Fruit fly (Drosophila melanogaster) whole organism, embryonic: ENCODE results near the gene CG43292.

ENCODE experiments used
- Asciz ChIP-seq: fragments of 200-800 bp; sonication (Bioruptor generic); optimal IDR thresholded peaks from 2 replicates; lab custom pipeline; 2017; ENCODE audit warnings: missing biosample characterization, mild to moderate bottlenecking, missing genetic modification characterization, missing genetic modification reagents
- CG10959 ChIP-seq: fragments of 200-800 bp; sonication (Bioruptor generic); IDR thresholded peaks from 2 replicates; pipeline ENCODE4 v1.3.6; 2022; ENCODE audit warnings: missing biosample characterization, missing genetic modification characterization
- CG12391 ChIP-seq: fragments of 200-800 bp; sonication (Bioruptor generic); optimal IDR thresholded peaks from 3 replicates; lab custom pipeline; 2018; ENCODE audit warnings: missing biosample characterization, mild to moderate bottlenecking, missing genetic modification characterization, moderate library complexity
- CG13624 ChIP-seq: fragments of 200-800 bp; sonication (Bioruptor generic); optimal IDR thresholded peaks from 2 replicates; lab custom pipeline; 2016; ENCODE audit warnings: missing biosample characterization, missing genetic modification characterization
- CG14860 ChIP-seq: fragments of 200-800 bp; sonication (Bioruptor generic); IDR thresholded peaks from 3 replicates; pipeline ENCODE4 v1.3.6; 2022; ENCODE audit warnings: missing biosample characterization, missing genetic modification characterization; ENCODE audit not compliant: partially characterized antibody
- CG1647 ChIP-seq: fragments of 200-800 bp; sonication (Bioruptor generic); optimal IDR thresholded peaks from 3 replicates; lab custom pipeline; 2016; ENCODE audit warnings: missing biosample characterization, missing genetic modification characterization
- CG18619 ChIP-seq: fragments of 200-800 bp; sonication (Bioruptor generic); optimal IDR thresholded peaks from 3 replicates; lab custom pipeline; 2017; ENCODE audit warnings: missing biosample characterization, mild to moderate bottlenecking, missing genetic modification characterization
- CG30403 ChIP-seq: fragments of 200-800 bp; sonication (Bioruptor generic); optimal IDR thresholded peaks from 3 replicates; lab custom pipeline; 2016; ENCODE audit warnings: missing biosample characterization, missing genetic modification characterization
- CG33557 ChIP-seq: fragments of 200-800 bp; sonication (Bioruptor generic); optimal IDR thresholded peaks from 2 replicates; lab custom pipeline; 2019; ENCODE audit warnings: missing biosample characterization, mild to moderate bottlenecking, missing genetic modification characterization, moderate library complexity
- CG3847 ChIP-seq: fragments of 200-800 bp; sonication (Bioruptor generic); IDR thresholded peaks from 2 replicates; pipeline ENCODE4 v1.3.6; 2022; ENCODE audit warnings: missing biosample characterization, missing genetic modification characterization
- CG4282 ChIP-seq: fragments of 200-800 bp; sonication (Bioruptor generic); optimal IDR thresholded peaks from 2 replicates; lab custom pipeline; 2016; ENCODE audit warnings: missing biosample characterization, missing genetic modification characterization
- CG4328 ChIP-seq: fragments of 200-800 bp; sonication (Bioruptor generic); optimal IDR thresholded peaks from 3 replicates; lab custom pipeline; 2017; ENCODE audit warnings: missing biosample characterization, missing genetic modification reagents, missing genetic modification characterization
- CG4424 ChIP-seq: fragments of 200-800 bp; sonication (Bioruptor generic); optimal IDR thresholded peaks from 3 replicates; lab custom pipeline; 2016; ENCODE audit warnings: missing biosample characterization, missing genetic modification characterization
- CG4617 ChIP-seq: fragments of 200-800 bp; sonication (Bioruptor generic); optimal IDR thresholded peaks from 3 replicates; lab custom pipeline; 2016; ENCODE audit warnings: missing biosample characterization, missing genetic modification characterization, borderline replicate concordance
- CG6654 ChIP-seq: fragments of 200-800 bp; sonication (Bioruptor generic); optimal IDR thresholded peaks from 2 replicates; lab custom pipeline; 2017; ENCODE audit warnings: missing biosample characterization, mild to moderate bottlenecking, missing genetic modification characterization
- CG7963 ChIP-seq: fragments of 200-800 bp; sonication (Bioruptor generic); IDR thresholded peaks from 3 replicates; pipeline ENCODE4 v1.3.6; 2022; ENCODE audit warnings: missing biosample characterization, missing genetic modification characterization; ENCODE audit not compliant: partially characterized antibody
- CG7987 ChIP-seq: fragments of 200-800 bp; sonication (Bioruptor generic); optimal IDR thresholded peaks from 2 replicates; lab custom pipeline; 2018; ENCODE audit warnings: missing biosample characterization, mild to moderate bottlenecking, missing genetic modification characterization, moderate library complexity
- CG8281 ChIP-seq: fragments of 200-800 bp; sonication (Bioruptor generic); optimal IDR thresholded peaks from 2 replicates; lab custom pipeline; 2018; ENCODE audit warnings: missing biosample characterization, mild to moderate bottlenecking, missing genetic modification characterization, moderate library complexity
- CG9932 ChIP-seq: fragments of 200-800 bp; sonication (Bioruptor generic); IDR thresholded peaks from 2 replicates; pipeline ENCODE4 v1.3.6; 2022; ENCODE audit warnings: missing biosample characterization, missing genetic modification characterization
- E2f2 ChIP-seq: fragments of 200-800 bp; sonication (Bioruptor generic); IDR thresholded peaks from 2 replicates; pipeline ENCODE4 v1.3.6; 2022; ENCODE audit warnings: missing biosample characterization, missing genetic modification characterization
- Ets65A ChIP-seq: fragments of 200-800 bp; sonication (Bioruptor generic); peaks from one replicate; lab custom pipeline; 2016; ENCODE audit warnings: missing biosample characterization, missing genetic modification characterization
- HLH4C ChIP-seq: fragments of 200-800 bp; sonication (Bioruptor generic); IDR thresholded peaks from 3 replicates; pipeline ENCODE4 v1.3.6; 2022; ENCODE audit warnings: missing biosample characterization, missing genetic modification characterization; ENCODE audit not compliant: partially characterized antibody
- HmgD ChIP-seq: fragments of 200-800 bp; sonication (Bioruptor generic); optimal IDR thresholded peaks from 3 replicates; lab custom pipeline; 2016; ENCODE audit warnings: missing biosample characterization, missing genetic modification characterization
- Poxn ChIP-seq: fragments of 200-800 bp; sonication (Bioruptor generic); IDR thresholded peaks from 2 replicates; pipeline ENCODE4 v1.3.6; 2022; ENCODE audit warnings: missing biosample characterization, missing genetic modification characterization
- Scr ChIP-seq: fragments of 200-800 bp; sonication (Bioruptor generic); IDR thresholded peaks from 2 replicates; pipeline ENCODE4 v1.3.6; 2022; ENCODE audit warnings: missing biosample characterization, missing genetic modification characterization; ENCODE audit not compliant: partially characterized antibody
- Vsx1 ChIP-seq: fragments of 200-800 bp; sonication (Bioruptor generic); optimal IDR thresholded peaks from 2 replicates; lab custom pipeline; 2017; ENCODE audit warnings: missing biosample characterization, mild to moderate bottlenecking, missing genetic modification characterization, missing genetic modification reagents
- YL-1 ChIP-seq: fragments of 200-800 bp; sonication (Bioruptor generic); optimal IDR thresholded peaks from 3 replicates; lab custom pipeline; 2017; ENCODE audit warnings: missing biosample characterization, mild to moderate bottlenecking, missing genetic modification characterization
- aop ChIP-seq: fragments of 200-800 bp; sonication (Bioruptor generic); IDR thresholded peaks from 2 replicates; pipeline ENCODE4 v1.3.6; 2022; ENCODE audit warnings: missing biosample characterization, missing genetic modification characterization
- br ChIP-seq: fragments of >200 bp; optimal IDR thresholded peaks from 2 replicates; lab custom pipeline; 2017
- chinmo ChIP-seq: fragments of 200-800 bp; sonication (Bioruptor generic); IDR thresholded peaks from 4 replicates; pipeline ENCODE4 v1.3.6; 2022; ENCODE audit warnings: missing biosample characterization, missing genetic modification characterization; ENCODE audit not compliant: partially characterized antibody
- croc ChIP-seq: fragments of 200-800 bp; sonication (Bioruptor generic); conservative IDR thresholded peaks from 3 replicates; pipeline ENCODE4 v1.3.6; 2022; ENCODE audit warnings: missing biosample characterization, missing genetic modification characterization
- dan ChIP-seq: fragments of 200-800 bp; sonication (Bioruptor generic); IDR thresholded peaks from 2 replicates; pipeline ENCODE4 v1.3.6; 2022; ENCODE audit warnings: missing biosample characterization, missing genetic modification characterization
- disco-r ChIP-seq: fragments of 200-800 bp; sonication (Bioruptor generic); optimal IDR thresholded peaks from 2 replicates; lab custom pipeline; 2016; ENCODE audit warnings: missing biosample characterization, missing genetic modification characterization
- dpn ChIP-seq, 2 experiments: fragments of 200-800 bp; sonication (Bioruptor generic); optimal IDR thresholded peaks; 3 replicates each; lab custom pipeline; 2016; ENCODE audit warnings: missing biosample characterization in 2 of 2, missing genetic modification characterization in 2 of 2
- eve ChIP-seq, 2 experiments: fragments of >200 bp; optimal IDR thresholded peaks; 2 replicates each; lab custom pipeline; 2017; ENCODE audit warnings: missing biosample characterization in 2 of 2, missing genetic modification characterization in 2 of 2
- ewg ChIP-seq: fragments of 200-800 bp; sonication (Bioruptor generic); optimal IDR thresholded peaks from 3 replicates; lab custom pipeline; 2017; ENCODE audit warnings: mild to moderate bottlenecking, missing biosample characterization, missing genetic modification reagents, missing genetic modification characterization
- gcm ChIP-seq: fragments of 200-800 bp; sonication (Bioruptor generic); optimal IDR thresholded peaks from 2 replicates; lab custom pipeline; 2019; ENCODE audit warnings: missing biosample characterization, mild to moderate bottlenecking, missing genetic modification characterization, moderate library complexity
- ken ChIP-seq: fragments of 200-800 bp; sonication (Bioruptor generic); IDR thresholded peaks from 3 replicates; pipeline ENCODE4 v1.3.6; 2022; ENCODE audit warnings: missing biosample characterization, missing genetic modification characterization
- onecut ChIP-seq: fragments of 200-800 bp; sonication (Bioruptor generic); IDR thresholded peaks from 2 replicates; pipeline ENCODE4 v1.3.6; 2022; ENCODE audit warnings: missing biosample characterization, missing genetic modification characterization
- phol ChIP-seq: fragments of 200-800 bp; sonication (Bioruptor generic); optimal IDR thresholded peaks from 3 replicates; lab custom pipeline; 2018; ENCODE audit warnings: missing biosample characterization, mild to moderate bottlenecking, missing genetic modification characterization, moderate library complexity
- pita ChIP-seq: fragments of 200-800 bp; sonication (Bioruptor generic); optimal IDR thresholded peaks from 2 replicates; lab custom pipeline; 2017; ENCODE audit warnings: missing biosample characterization, mild to moderate bottlenecking, missing genetic modification characterization
- sc ChIP-seq, 3 experiments: fragments of >200 bp in 2 of 3; fragments of 200-800 bp in 1 of 3; sonication (Bioruptor generic) in 1 of 3; optimal IDR thresholded peaks; 2 replicates in 2 of 3; 3 replicates in 1 of 3; lab custom pipeline; 2017; ENCODE audit warnings: mild to moderate bottlenecking in 1 of 3, missing biosample characterization in 1 of 3, missing genetic modification characterization in 1 of 3, missing genetic modification reagents in 1 of 3
- tgo ChIP-seq: fragments of 200-800 bp; sonication (Bioruptor generic); IDR thresholded peaks from 3 replicates; pipeline ENCODE4 v1.3.6; 2022; ENCODE audit warnings: missing biosample characterization, missing genetic modification characterization
- tll ChIP-seq, 2 experiments: fragments of 200-800 bp in 1 of 2; fragments of >200 bp in 1 of 2; sonication (Bioruptor generic) in 1 of 2; optimal IDR thresholded peaks; 2 replicates each; lab custom pipeline; 2017 to 2019; ENCODE audit warnings: missing biosample characterization in 2 of 2, missing genetic modification characterization in 2 of 2, mild to moderate bottlenecking in 1 of 2, moderate library complexity in 1 of 2
- twi ChIP-seq: fragments of 200-800 bp; optimal IDR thresholded peaks from 2 replicates; lab custom pipeline; 2019; ENCODE audit warnings: missing biosample characterization, mild to moderate bottlenecking, missing genetic modification characterization, moderate library complexity
- vfl ChIP-seq: fragments of 200-800 bp; sonication (Bioruptor generic); optimal IDR thresholded peaks from 2 replicates; lab custom pipeline; 2016; ENCODE audit warnings: missing biosample characterization, missing genetic modification characterization
- wor ChIP-seq: fragments of 200-800 bp; sonication (Bioruptor generic); IDR thresholded peaks from 2 replicates; pipeline ENCODE4 v1.3.6; 2022; ENCODE audit warnings: missing biosample characterization, missing genetic modification characterization
- zen ChIP-seq: fragments of 200-800 bp; sonication (Bioruptor generic); optimal IDR thresholded peaks from 3 replicates; lab custom pipeline; 2018; ENCODE audit warnings: missing biosample characterization, mild to moderate bottlenecking, missing genetic modification characterization, moderate library complexity

The CG43292 gene

dm6 chr3L:7510414-7511384, 35.3 kb downstream of the CG43292 start, which contains the start of gene CG7546 (continued):
- TF ChIP-seq CG33557 (GFP tag; lab: Kevin White, UChicago) (peak; percentile 19), CG30403 (GFP tag; lab: Kevin White, UChicago) (peak; percentile 67), onecut (no peak), dpn (GFP tag; optimal IDR thresholded peaks at IDR 0.05; lab: Kevin White, UChicago) (peak in 1 of 2 experiments; percentile 49), Scr (GFP tag; lab: Robert Waterston, UW) (no peak), br (lab: Kevin White, UChicago) (no peak), Vsx1 (GFP tag; lab: Kevin White, UChicago) (no peak), CG1647 (GFP tag; lab: Kevin White, UChicago) (no peak), Ets65A (GFP tag; lab: Kevin White, UChicago) (peak; percentile 18), CG4282 (no peak), CG4424 (GFP tag; lab: Kevin White, UChicago) (peak; percentile 12), E2f2 (peak; percentile 92), CG7987 (no peak), Asciz (GFP tag; lab: Kevin White, UChicago) (no peak), dan (no peak), eve (GFP tag; optimal IDR thresholded peaks at IDR 0.05; lab: Kevin White, UChicago) (no peak), vfl (GFP tag; lab: Kevin White, UChicago) (no peak), ken (0 out of 3 replicates have a peak, but pooled peaks have one; percentile 15), tgo (GFP tag; lab: Robert Waterston, UW) (no peak), phol (tag; lab: Kevin White, UChicago) (peak; percentile 91), YL-1 (peak; percentile 43), CG6654 (GFP tag; lab: Kevin White, UChicago) (no peak), pita (GFP tag; lab: Kevin White, UChicago) (peak; percentile 68), croc (no peak), CG12391 (tag; lab: Kevin White, UChicago) (peak; percentile 76), Poxn (GFP tag; lab: Robert Waterston, UW) (no peak), wor (GFP tag; lab: Robert Waterston, UW) (no peak), aop (GFP tag; lab: Robert Waterston, UW) (no peak), disco-r (GFP tag; lab: Kevin White, UChicago) (no peak), CG13624 (GFP tag; lab: Kevin White, UChicago) (no peak), CG4328 (GFP tag; lab: Kevin White, UChicago) (no peak), CG7963 (GFP tag; lab: Robert Waterston, UW) (no peak), chinmo (GFP tag; lab: Robert Waterston, UW) (no peak), CG14860 (GFP tag; lab: Robert Waterston, UW) (no peak), HmgD (GFP tag; lab: Kevin White, UChicago) (no peak), gcm (GFP tag; lab: Kevin White, UChicago) (no peak), ewg (peak; percentile 26), zen (tag; lab: Kevin White, UChicago) (peak; percentile 10), CG8281 (no peak), CG18619 (GFP tag; lab: Kevin White, UChicago) (peak; percentile 34), CG4617 (GFP tag; lab: Kevin White, UChicago) (peak; percentile 91), sc (optimal IDR thresholded peaks at IDR 0.05; lab: Kevin White, UChicago) (no peak), sc (GFP tag; optimal IDR thresholded peaks at IDR 0.05; lab: Kevin White, UChicago) (no peak), HLH4C (0 out of 3 replicates have a peak, but pooled peaks have one; percentile 27), tll (GFP tag; optimal IDR thresholded peaks at IDR 0.05; lab: Kevin White, UChicago) (no peak), CG3847 (GFP tag; lab: Robert Waterston, UW) (peak; percentile 73), twi (tag; lab: Kevin White, UChicago) (peak; percentile 29), CG10959 (GFP tag; lab: Robert Waterston, UW) (no peak), CG9932 (GFP tag; lab: Robert Waterston, UW) (peak; percentile 62)
